Worm (Caenorhabditis elegans) whole organism, L3 larva: Measurements from ENCODE around the gene ZK666.12.

Experiments used
- R02D3.7 ChIP-seq: fragments of 150-350 bp; optimal IDR thresholded peaks from 2 replicates; lab custom pipeline; 2014; ENCODE audit warnings: missing biosample characterization, missing genetic modification characterization
- ZK546.5 ChIP-seq: sonication (generic microtip); optimal IDR thresholded peaks from 2 replicates; lab custom pipeline; 2017; ENCODE audit warnings: missing biosample characterization, missing genetic modification characterization
- aly-2 ChIP-seq: fragments of 150-350 bp; optimal IDR thresholded peaks from 2 replicates; lab custom pipeline; 2014; ENCODE audit warnings: missing biosample characterization, missing genetic modification characterization
- ama-1 ChIP-seq: fragments of 150-350 bp; optimal IDR thresholded peaks from 2 replicates; lab custom pipeline; 2018
- ceh-28 ChIP-seq: fragments of 150-350 bp; optimal IDR thresholded peaks from 2 replicates; lab custom pipeline; 2014; ENCODE audit warnings: missing biosample characterization, missing genetic modification reagents, missing genetic modification characterization
- ceh-9 ChIP-seq: sonication (generic microtip); optimal IDR thresholded peaks from 2 replicates; lab custom pipeline; 2018; ENCODE audit warnings: missing biosample characterization, missing genetic modification characterization
- daf-12 ChIP-seq: fragments of 150-350 bp; optimal IDR thresholded peaks from 2 replicates; lab custom pipeline; 2014; ENCODE audit warnings: missing biosample characterization, missing genetic modification reagents, missing genetic modification characterization
- egl-27 ChIP-seq: sonication (generic microtip); optimal IDR thresholded peaks from 4 replicates; lab custom pipeline; 2017; ENCODE audit warnings: missing biosample characterization, missing genetic modification reagents, missing genetic modification characterization
- egl-5 ChIP-seq: fragments of 150-350 bp; optimal IDR thresholded peaks from 2 replicates; lab custom pipeline; 2017; ENCODE audit warnings: missing biosample characterization, missing genetic modification reagents, missing genetic modification characterization, inconsistent platforms
- elt-1 ChIP-seq: fragments of 150-350 bp; optimal IDR thresholded peaks from 2 replicates; lab custom pipeline; 2014; ENCODE audit warnings: missing biosample characterization, missing genetic modification characterization
- elt-2 ChIP-seq: sonication (generic microtip); optimal IDR thresholded peaks from 2 replicates; lab custom pipeline; 2016; ENCODE audit warnings: missing genetic modification reagents, mild to moderate bottlenecking, missing genetic modification characterization, missing compliant biosample characterization
- elt-3 ChIP-seq, 3 experiments: fragments of 150-350 bp in 1 of 3; sonication (generic microtip) in 2 of 3; optimal IDR thresholded peaks; 2 replicates in 2 of 3; 4 replicates in 1 of 3; lab custom pipeline; 2014 to 2017; ENCODE audit warnings: missing biosample characterization in 3 of 3, missing genetic modification characterization in 3 of 3
- eor-1 ChIP-seq, 2 experiments: fragments of 150-350 bp; optimal IDR thresholded peaks; 2 replicates each; lab custom pipeline; 2014 to 2018; ENCODE audit warnings: missing biosample characterization in 2 of 2, missing genetic modification characterization in 2 of 2
- fkh-10 ChIP-seq: sonication (generic microtip); optimal IDR thresholded peaks from 2 replicates; lab custom pipeline; 2017; ENCODE audit warnings: missing biosample characterization, missing genetic modification reagents, missing genetic modification characterization
- fkh-2 ChIP-seq: fragments of 150-350 bp; optimal IDR thresholded peaks from 2 replicates; lab custom pipeline; 2014; ENCODE audit warnings: missing biosample characterization, missing genetic modification reagents, missing genetic modification characterization
- fos-1 ChIP-seq: fragments of 150-350 bp; optimal IDR thresholded peaks from 2 replicates; lab custom pipeline; 2014; ENCODE audit warnings: missing biosample characterization, missing genetic modification characterization
- hmg-11 ChIP-seq: sonication (generic microtip); optimal IDR thresholded peaks from 2 replicates; lab custom pipeline; 2016; ENCODE audit warnings: missing genetic modification characterization, missing compliant biosample characterization
- lin-39 ChIP-seq: fragments of 150-350 bp; optimal IDR thresholded peaks from 2 replicates; lab custom pipeline; 2018; ENCODE audit warnings: missing biosample characterization, missing genetic modification reagents, missing genetic modification characterization
- lsy-12 ChIP-seq: sonication (generic microtip); optimal IDR thresholded peaks from 2 replicates; lab custom pipeline; 2016; ENCODE audit warnings: mild to moderate bottlenecking, missing genetic modification characterization, missing compliant biosample characterization
- mdl-1 ChIP-seq: fragments of 150-350 bp; optimal IDR thresholded peaks from 2 replicates; lab custom pipeline; 2014; ENCODE audit warnings: missing biosample characterization, missing genetic modification characterization
- nfya-1 ChIP-seq: sonication (generic microtip); optimal IDR thresholded peaks from 2 replicates; lab custom pipeline; 2017; ENCODE audit warnings: missing genetic modification characterization, mild to moderate bottlenecking, missing compliant biosample characterization, antibody characterized with exemption, moderate library complexity; ENCODE audit not compliant: insufficient read depth
- nhr-11 ChIP-seq: fragments of 150-350 bp; optimal IDR thresholded peaks from 2 replicates; lab custom pipeline; 2014; ENCODE audit warnings: missing biosample characterization, missing genetic modification characterization
- nhr-12 ChIP-seq: fragments of 150-350 bp; optimal IDR thresholded peaks from 2 replicates; lab custom pipeline; 2014; ENCODE audit warnings: missing biosample characterization, missing genetic modification characterization
- nhr-23 ChIP-seq: fragments of 150-350 bp; optimal IDR thresholded peaks from 2 replicates; lab custom pipeline; 2014; ENCODE audit warnings: missing biosample characterization, missing genetic modification reagents, missing genetic modification characterization
- nhr-237 ChIP-seq: fragments of 150-350 bp; optimal IDR thresholded peaks from 2 replicates; lab custom pipeline; 2014; ENCODE audit warnings: missing biosample characterization, missing genetic modification characterization
- nhr-25 ChIP-seq: sonication (generic microtip); optimal IDR thresholded peaks from 2 replicates; lab custom pipeline; 2017; ENCODE audit warnings: missing biosample characterization, missing genetic modification characterization
- nhr-28 ChIP-seq: fragments of 150-350 bp; optimal IDR thresholded peaks from 2 replicates; lab custom pipeline; 2014; ENCODE audit warnings: missing biosample characterization, missing genetic modification characterization
- nhr-43 ChIP-seq: sonication (generic microtip); optimal IDR thresholded peaks from 2 replicates; lab custom pipeline; 2016; ENCODE audit warnings: mild to moderate bottlenecking, missing genetic modification characterization, missing compliant biosample characterization; ENCODE audit not compliant: poor library complexity, severe bottlenecking
- nhr-76 ChIP-seq: fragments of 150-350 bp; sonication (generic microtip); optimal IDR thresholded peaks from 5 replicates; lab custom pipeline; 2014; ENCODE audit warnings: missing biosample characterization, missing genetic modification characterization
- pha-4 ChIP-seq: fragments of 150-350 bp; optimal IDR thresholded peaks from 2 replicates; lab custom pipeline; 2014; ENCODE audit warnings: missing biosample characterization, missing genetic modification reagents, missing genetic modification characterization
- pqm-1 ChIP-seq: fragments of 150-350 bp; optimal IDR thresholded peaks from 2 replicates; lab custom pipeline; 2017; ENCODE audit warnings: missing biosample characterization, missing genetic modification characterization, inconsistent platforms
- sea-2 ChIP-seq: fragments of 150-350 bp; sonication (generic microtip); optimal IDR thresholded peaks from 4 replicates; lab custom pipeline; 2014; ENCODE audit warnings: missing biosample characterization, missing genetic modification reagents, missing genetic modification characterization
- skn-1 ChIP-seq: fragments of 150-350 bp; optimal IDR thresholded peaks from 2 replicates; lab custom pipeline; 2014; ENCODE audit warnings: missing biosample characterization, missing genetic modification characterization
- snpc-4 ChIP-seq: fragments of 150-350 bp; optimal IDR thresholded peaks from 2 replicates; lab custom pipeline; 2014; ENCODE audit warnings: missing biosample characterization, missing genetic modification characterization
- tbx-2 ChIP-seq: sonication (generic microtip); optimal IDR thresholded peaks from 2 replicates; lab custom pipeline; 2016; ENCODE audit warnings: mild to moderate bottlenecking, missing genetic modification characterization, missing compliant biosample characterization
- unc-39 ChIP-seq: sonication (generic microtip); optimal IDR thresholded peaks from 4 replicates; lab custom pipeline; 2017; ENCODE audit warnings: missing biosample characterization, missing genetic modification characterization
- unc-62 ChIP-seq: fragments of 150-350 bp; sonication (generic microtip); optimal IDR thresholded peaks from 4 replicates; lab custom pipeline; 2014; ENCODE audit warnings: missing biosample characterization, missing genetic modification reagents, missing genetic modification characterization
- zag-1 ChIP-seq: fragments of 150-350 bp; optimal IDR thresholded peaks from 2 replicates; lab custom pipeline; 2014; ENCODE audit warnings: missing biosample characterization, missing genetic modification characterization

ZK666.12 gene

DNA sequence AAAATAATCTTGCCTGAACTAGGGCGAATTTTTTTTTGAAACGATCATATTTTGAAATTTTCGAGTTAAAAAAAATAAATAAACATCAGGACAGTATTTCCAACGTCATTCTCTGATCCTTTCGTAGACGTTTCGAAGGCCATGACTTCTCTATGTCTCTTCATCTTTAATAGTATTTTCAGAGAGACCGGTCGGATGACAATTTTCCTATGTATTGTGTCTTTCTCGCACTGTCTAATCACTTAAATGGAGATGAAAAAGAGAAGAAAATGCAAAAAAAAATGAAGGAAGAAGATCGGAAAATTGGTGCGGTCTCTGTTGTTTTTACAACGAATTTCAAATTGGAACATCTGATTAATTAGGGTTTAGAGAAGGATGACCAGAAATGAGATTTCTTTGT lies 29.1 kb downstream of the ZK666.12 start:
- TF ChIP-seq unc-62 (GFP tag; lab: Kevin White, UChicago), result no peak
- no peak for TF ChIP-seq nhr-237 (tag; lab: Kevin White, UChicago)
- TF ChIP-seq nfya-1, result no peak
- TF ChIP-seq nhr-23, result peak; percentile 4
- TF ChIP-seq lsy-12, result no peak
- no peak for TF ChIP-seq fos-1 (tag; lab: Kevin White, UChicago)
- peak; percentile 28 for TF ChIP-seq nhr-25 (tag; lab: Kevin White, UChicago)
- no peak for TF ChIP-seq nhr-28
- no peak for TF ChIP-seq nhr-11
- no peak for TF ChIP-seq elt-3 (tag; optimal IDR thresholded peaks at IDR 0.05; lab: Kevin White, UChicago)
- TF ChIP-seq, all 47 proteins: peak for 2

DNA sequence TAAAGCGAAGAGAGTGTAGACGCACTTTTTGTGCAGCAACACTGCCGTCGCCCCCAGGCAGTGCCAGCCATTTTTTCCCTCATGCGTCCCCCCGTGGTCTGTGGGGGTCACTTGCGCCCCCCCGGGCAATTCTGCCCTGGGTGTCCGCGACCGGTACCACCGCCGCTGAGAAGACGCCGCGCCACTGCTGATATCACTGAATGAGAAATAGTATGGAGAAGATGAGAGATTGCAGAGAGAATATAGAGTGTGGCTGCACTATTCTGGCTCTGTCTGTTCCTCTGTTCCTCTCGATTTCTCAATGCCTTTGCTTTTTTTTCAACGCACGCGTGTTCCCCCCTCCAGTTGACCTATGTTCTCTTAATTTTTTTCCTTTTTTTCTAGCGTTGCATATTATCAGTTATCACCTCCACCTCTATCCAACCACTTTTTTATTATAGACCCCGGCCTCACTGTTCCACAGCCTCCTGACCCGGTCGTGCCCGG lies 31.7 kb downstream of the ZK666.12 start, which contains the start of gene mab-10:
mab-10 (plus strand) TSS at position 436 of the 486 bp plus-strand sequence.
- TF ChIP-seq sea-2 (GFP tag; lab: Kevin White, UChicago) (no peak), nhr-25 (tag; lab: Kevin White, UChicago) (peak; percentile 6), hmg-11 (peak; percentile 87), ceh-28 (tag; lab: Kevin White, UChicago) (no peak), skn-1 (tag; lab: Kevin White, UChicago) (no peak), unc-62 (GFP tag; lab: Kevin White, UChicago) (no peak), unc-39 (no peak), fkh-10 (GFP tag; lab: Kevin White, UChicago) (no peak), nhr-237 (tag; lab: Kevin White, UChicago) (no peak), daf-12 (tag; lab: Kevin White, UChicago) (no peak), nfya-1 (peak; percentile 50), ama-1 (no peak), nhr-43 (tag; lab: Kevin White, UChicago) (no peak), elt-3 (tag; optimal IDR thresholded peaks at IDR 0.05; lab: Kevin White, UChicago) (peak in 1 of 3 experiments; percentile 34), tbx-2 (tag; lab: Kevin White, UChicago) (peak; percentile 23), ZK546.5 (tag; lab: Kevin White, UChicago) (no peak), egl-27 (no peak), pha-4 (tag; lab: Kevin White, UChicago) (peak; percentile 22), elt-2 (peak; percentile 52), mdl-1 (tag; lab: Kevin White, UChicago) (peak; percentile 9), lin-39 (peak; percentile 77)
- TF ChIP-seq, all 47 proteins: peak for 9

ce11 chrII:10529218-10529751 lies 33.3 kb downstream of the ZK666.12 start:
- TF ChIP-seq pqm-1 (no peak), hmg-11 (peak; percentile 56), zag-1 (no peak), fos-1 (tag; lab: Kevin White, UChicago) (no peak), ama-1 (no peak), elt-2 (no peak), pha-4 (tag; lab: Kevin White, UChicago) (peak; percentile 89), tbx-2 (tag; lab: Kevin White, UChicago) (peak; percentile 29), fkh-2 (tag; lab: Kevin White, UChicago) (no peak), mdl-1 (tag; lab: Kevin White, UChicago) (no peak)

DNA sequence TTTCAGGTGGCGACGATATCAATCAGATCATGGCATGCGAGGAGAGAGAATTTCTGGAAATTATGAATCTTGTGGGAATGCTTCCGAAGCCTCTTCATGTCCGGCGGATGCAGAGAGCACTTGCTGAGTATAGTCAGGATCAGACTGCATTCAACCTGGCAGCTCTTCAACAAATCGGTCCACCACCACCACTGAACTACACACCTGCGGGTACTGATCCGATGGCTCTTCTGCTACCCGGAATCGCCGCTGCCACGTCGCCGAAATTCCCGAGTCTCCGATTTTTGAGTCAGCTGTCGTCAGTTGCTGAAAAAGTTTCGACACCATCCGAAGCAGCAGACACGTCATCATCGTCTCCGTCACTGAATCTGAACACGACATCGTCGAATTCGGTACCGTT lies 34.9 kb downstream of the ZK666.12 start:
- TF ChIP-seq nhr-76 (tag; lab: Kevin White, UChicago) (no peak), egl-27 (no peak), snpc-4 (no peak), aly-2 (tag; lab: Kevin White, UChicago) (no peak), elt-2 (no peak), ceh-28 (tag; lab: Kevin White, UChicago) (no peak), egl-5 (tag; lab: Kevin White, UChicago) (no peak), eor-1 (tag; optimal IDR thresholded peaks at IDR 0.05; lab: Kevin White, UChicago) (no peak)

ce11 chrII:10531604-10532003 lies 35.6 kb downstream of the ZK666.12 start:
- no peak for TF ChIP-seq pha-4 (tag; lab: Kevin White, UChicago)
- TF ChIP-seq R02D3.7 (tag; lab: Kevin White, UChicago), result no peak
- no peak for TF ChIP-seq tbx-2 (tag; lab: Kevin White, UChicago)
- TF ChIP-seq elt-1, result no peak
- no peak for TF ChIP-seq nhr-12 (tag; lab: Kevin White, UChicago)
- no peak for TF ChIP-seq nfya-1
- no peak for TF ChIP-seq skn-1 (tag; lab: Kevin White, UChicago)
- TF ChIP-seq ceh-9, result no peak
- no peak for TF ChIP-seq nhr-237 (tag; lab: Kevin White, UChicago)
